Worm (Caenorhabditis elegans) whole organism, L1 larva: Measurements from ENCODE around the gene leo-1.

Experiments used
- efl-3 ChIP-seq: fragments of 200-800 bp; sonication (Bioruptor generic); optimal IDR thresholded peaks from 2 replicates; lab custom pipeline; 2018; ENCODE audit warnings: mild to moderate bottlenecking, missing genetic modification characterization, missing compliant biosample characterization
- hlh-17 ChIP-seq: fragments of 200-800 bp; sonication (Bioruptor generic); optimal IDR thresholded peaks from 2 replicates; lab custom pipeline; 2018; ENCODE audit warnings: missing genetic modification characterization, mild to moderate bottlenecking, missing compliant biosample characterization, moderate library complexity, borderline replicate concordance
- lir-3 ChIP-seq: sonication (generic microtip); optimal IDR thresholded peaks from 2 replicates; lab custom pipeline; 2016; ENCODE audit warnings: mild to moderate bottlenecking, missing genetic modification characterization, moderate library complexity, missing compliant biosample characterization; ENCODE audit not compliant: poor library complexity
- mdl-1 ChIP-seq, 2 experiments: fragments of 150-350 bp; optimal IDR thresholded peaks; 2 replicates each; lab custom pipeline; 2014 to 2017; ENCODE audit warnings: missing biosample characterization in 2 of 2, missing genetic modification characterization in 2 of 2, inconsistent platforms in 1 of 2
- nhr-11 ChIP-seq: fragments of 150-350 bp; optimal IDR thresholded peaks from 2 replicates; lab custom pipeline; 2014; ENCODE audit warnings: missing biosample characterization, missing genetic modification characterization
- rnt-1 ChIP-seq: sonication (generic microtip); optimal IDR thresholded peaks from 2 replicates; lab custom pipeline; 2016; ENCODE audit warnings: mild to moderate bottlenecking, missing genetic modification characterization, moderate library complexity, missing compliant biosample characterization
- skn-1 ChIP-seq: fragments of 150-350 bp; optimal IDR thresholded peaks from 2 replicates; lab custom pipeline; 2014; ENCODE audit warnings: missing biosample characterization, missing genetic modification characterization
- zag-1 ChIP-seq: fragments of 150-350 bp; optimal IDR thresholded peaks from 2 replicates; lab custom pipeline; 2014; ENCODE audit warnings: missing biosample characterization, missing genetic modification characterization

DNA sequence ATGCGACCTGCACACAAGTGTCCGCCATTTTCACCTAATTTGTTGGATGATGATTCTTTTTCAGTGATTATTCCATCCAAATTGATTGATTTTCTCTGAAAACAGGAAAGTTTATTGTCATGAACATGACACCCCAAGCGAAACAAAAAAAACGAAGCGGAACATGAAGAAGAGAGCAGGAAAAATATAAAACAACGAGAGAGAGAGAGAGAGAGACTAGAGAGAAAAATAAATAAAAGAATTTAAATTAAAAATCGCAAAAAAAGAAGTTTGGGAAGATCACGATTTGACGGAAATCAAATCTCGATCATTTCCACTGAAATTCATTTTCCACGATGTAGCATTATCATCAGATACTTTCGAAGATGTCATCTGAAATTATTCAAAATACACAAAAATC is 30.6 kb upstream of the leo-1 start, which contains the start of gene klp-12:
- TF ChIP-seq rnt-1 (tag; lab: Kevin White, UChicago) (no peak), nhr-11 (tag; lab: Kevin White, UChicago) (no peak), skn-1 (tag; lab: Kevin White, UChicago) (no peak), hlh-17 (GFP tag; lab: Kevin White, UChicago) (no peak), mdl-1 (tag; optimal IDR thresholded peaks at IDR 0.05; lab: Kevin White, UChicago) (no peak), efl-3 (GFP tag; lab: Kevin White, UChicago) (no peak), zag-1 (no peak), lir-3 (tag; lab: Kevin White, UChicago) (no peak)
